Worm (Caenorhabditis elegans): ENCODE measurements around the gene ifa-1.

DNA sequence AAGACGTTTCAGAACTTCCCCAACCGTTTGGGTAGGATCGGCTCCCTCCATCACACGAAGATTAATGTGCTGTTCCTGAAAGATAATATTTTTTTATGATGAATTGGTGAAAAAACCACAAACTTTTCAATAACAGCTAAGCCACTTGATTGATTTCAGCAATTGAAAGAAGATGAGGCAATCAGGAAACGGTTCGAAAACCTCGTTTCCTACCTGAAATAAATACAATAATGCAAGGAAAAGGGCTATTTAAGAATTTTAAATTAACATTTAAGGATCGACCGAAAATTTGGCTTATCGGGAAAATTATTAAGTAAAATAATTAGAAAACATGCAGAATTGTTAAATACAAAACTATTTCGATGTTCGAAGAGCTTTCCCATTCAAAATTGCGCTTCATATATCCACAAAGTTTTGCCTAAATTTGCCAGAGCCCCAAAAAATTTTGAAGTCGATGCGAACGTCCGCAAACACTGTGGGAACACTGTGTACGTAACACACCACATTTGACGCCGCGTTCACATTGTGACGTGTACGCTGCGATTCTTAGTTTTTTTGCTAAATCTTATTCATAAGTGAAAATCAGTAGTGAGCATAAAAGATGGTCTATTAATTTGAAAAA, 48.3 kb upstream of the ifa-1 start, which contains the start of gene C34F6.9:
- no peak for TF ChIP-seq nhr-71 (tag; optimal IDR thresholded peaks at IDR 0.05)
- no peak for TF ChIP-seq nhr-77 (tag; optimal IDR thresholded peaks at IDR 0.05)
- no peak for TF ChIP-seq zag-1 (tag; optimal IDR thresholded peaks at IDR 0.05)
- TF ChIP-seq mdl-1 (tag; optimal IDR thresholded peaks at IDR 0.05), result no peak
- no peak for TF ChIP-seq skn-1 (tag; optimal IDR thresholded peaks at IDR 0.05)
- TF ChIP-seq aly-2 (tag; optimal IDR thresholded peaks at IDR 0.05), result no peak
- no peak for TF ChIP-seq alr-1 (tag; optimal IDR thresholded peaks at IDR 0.05; ENCODE audit: borderline replicate concordance)
- TF ChIP-seq ama-1 (optimal IDR thresholded peaks at IDR 0.05), result no peak
- TF ChIP-seq fos-1 (tag; optimal IDR thresholded peaks at IDR 0.05), result no peak
- no peak for TF ChIP-seq snpc-4 (tag; optimal IDR thresholded peaks at IDR 0.05)
- TF ChIP-seq ces-1 (GFP tag; optimal IDR thresholded peaks at IDR 0.05), result no peak
- TF ChIP-seq ceh-8 (GFP tag; optimal IDR thresholded peaks at IDR 0.05), result no peak
- no peak for TF ChIP-seq nhr-11 (tag; optimal IDR thresholded peaks at IDR 0.05)

Measured in whole organism, L1 larva.